Fruit fly (Drosophila melanogaster): ENCODE measurements around the gene Gapdh2.

Gapdh2 gene

dm6 chrX:15867863-15868262 lies at the start of gene Gapdh2:
TSS of gene Gapdh2 (plus strand) at chrX:15868145.
- peak; percentile 100 for TF ChIP-seq CG17801 (GFP tag; optimal IDR thresholded peaks at IDR 0.05; ENCODE audit: partially characterized antibody)

- no peak for TF ChIP-seq CG17801 (GFP tag; optimal IDR thresholded peaks at IDR 0.05; ENCODE audit: partially characterized antibody)
Measured at dm6 chrX:15818608-15819184, 49.2 kb upstream of the Gapdh2 start.

DNA sequence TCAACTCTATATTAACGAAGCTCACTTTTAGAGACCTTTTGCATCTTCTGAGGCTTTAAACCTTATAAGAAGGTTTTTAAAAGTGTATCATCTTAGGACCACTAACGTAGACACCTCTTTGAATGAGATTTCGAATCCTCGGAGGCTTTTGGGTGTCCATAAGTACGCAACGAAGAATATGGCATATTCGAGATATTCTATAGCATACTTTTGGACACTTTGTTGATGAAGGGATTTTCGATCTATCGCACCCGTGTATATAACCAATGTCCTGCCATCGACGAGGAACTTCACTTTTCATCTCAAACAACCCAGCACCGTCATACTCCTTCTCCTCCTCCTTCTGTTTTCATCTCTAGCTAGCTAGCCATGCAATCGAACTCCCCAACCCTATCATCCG lies 45.6 kb upstream of the Gapdh2 start:
- no peak for TF ChIP-seq CG17801 (GFP tag; optimal IDR thresholded peaks at IDR 0.05; ENCODE audit: partially characterized antibody)

DNA sequence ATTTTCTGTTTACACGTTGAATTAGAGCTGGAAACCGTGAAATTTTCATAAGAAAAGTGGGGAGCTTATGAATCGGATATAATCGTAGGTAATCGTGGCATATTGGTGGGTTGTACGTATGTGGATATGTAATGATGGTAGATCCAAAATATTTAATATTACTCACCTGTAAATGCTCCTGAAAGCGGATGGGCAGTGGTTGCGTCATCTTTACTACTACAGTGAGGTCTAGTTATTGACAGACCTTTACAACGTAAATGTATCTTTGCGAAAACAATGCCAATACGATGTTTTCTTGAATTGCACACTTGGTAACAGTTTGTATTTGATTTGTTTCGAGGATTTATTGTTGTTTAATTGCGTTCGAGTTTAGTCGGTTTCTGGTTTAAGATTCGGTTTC lies 34.0 kb upstream of the Gapdh2 start:
- no peak for TF ChIP-seq CG17801 (GFP tag; optimal IDR thresholded peaks at IDR 0.05; ENCODE audit: partially characterized antibody)

- no peak for TF ChIP-seq CG17801 (GFP tag; optimal IDR thresholded peaks at IDR 0.05; ENCODE audit: partially characterized antibody)
Measured at dm6 chrX:15834594-15835236, 33.2 kb upstream of the Gapdh2 start.

dm6 chrX:15835393-15835792 lies 32.6 kb upstream of the Gapdh2 start, which contains the start of gene Chc:
TSS of gene Chc (minus strand) at chrX:15835490.
- TF ChIP-seq CG17801 (GFP tag; optimal IDR thresholded peaks at IDR 0.05; ENCODE audit: partially characterized antibody): no peak

dm6 chrX:15837530-15837929 lies 30.4 kb upstream of the Gapdh2 start, which contains the start of gene CG8565:
TSS of gene CG8565 (plus strand) at chrX:15837830.
- TF ChIP-seq CG17801 (GFP tag; optimal IDR thresholded peaks at IDR 0.05; ENCODE audit: partially characterized antibody): no peak

- no peak for TF ChIP-seq CG17801 (GFP tag; optimal IDR thresholded peaks at IDR 0.05; ENCODE audit: partially characterized antibody)
Measured at dm6 chrX:15840003-15840402, 27.9 kb upstream of the Gapdh2 start.

dm6 chrX:15841346-15841745 lies 26.6 kb upstream of the Gapdh2 start:
- TF ChIP-seq CG17801 (GFP tag; optimal IDR thresholded peaks at IDR 0.05; ENCODE audit: partially characterized antibody): no peak

- TF ChIP-seq CG17801 (GFP tag; optimal IDR thresholded peaks at IDR 0.05; ENCODE audit: partially characterized antibody): peak; percentile 20
Measured at dm6 chrX:15844139-15844538, 23.8 kb upstream of the Gapdh2 start, which contains the start of the genes ArgRS and CG8578. TSS of gene ArgRS (minus strand) at chrX:15844145. TSS of gene CG8578 (plus strand) at chrX:15844476.

dm6 chrX:15849021-15849420 lies 18.9 kb upstream of the Gapdh2 start, which contains the start of gene sun:
TSS of gene sun (minus strand) at chrX:15849258.
- peak; percentile 19 for TF ChIP-seq CG17801 (GFP tag; optimal IDR thresholded peaks at IDR 0.05; ENCODE audit: partially characterized antibody)

dm6 chrX:15852815-15853542 lies 15.0 kb upstream of the Gapdh2 start, which contains the start of the genes UBL3 and CG15914:
TSS of gene UBL3 (minus strand) at chrX:15853175.
TSS of gene CG15914 (plus strand) at chrX:15853421.
- peak; percentile 56 for TF ChIP-seq CG17801 (GFP tag; optimal IDR thresholded peaks at IDR 0.05; ENCODE audit: partially characterized antibody)

dm6 chrX:15857601-15858284 lies 10.2 kb upstream of the Gapdh2 start, which contains the start of the genes CG46440 and Myb:
TSS of gene CG46440 (minus strand) at chrX:15857823.
TSS of gene Myb (minus strand) at chrX:15857823.
- TF ChIP-seq CG17801 (GFP tag; optimal IDR thresholded peaks at IDR 0.05; ENCODE audit: partially characterized antibody): no peak

dm6 chrX:15859387-15859786 lies 8.6 kb upstream of the Gapdh2 start, which contains the start of gene AlkB:
TSS of gene AlkB (minus strand) at chrX:15859487.
- TF ChIP-seq CG17801 (GFP tag; optimal IDR thresholded peaks at IDR 0.05; ENCODE audit: partially characterized antibody): no peak

DNA sequence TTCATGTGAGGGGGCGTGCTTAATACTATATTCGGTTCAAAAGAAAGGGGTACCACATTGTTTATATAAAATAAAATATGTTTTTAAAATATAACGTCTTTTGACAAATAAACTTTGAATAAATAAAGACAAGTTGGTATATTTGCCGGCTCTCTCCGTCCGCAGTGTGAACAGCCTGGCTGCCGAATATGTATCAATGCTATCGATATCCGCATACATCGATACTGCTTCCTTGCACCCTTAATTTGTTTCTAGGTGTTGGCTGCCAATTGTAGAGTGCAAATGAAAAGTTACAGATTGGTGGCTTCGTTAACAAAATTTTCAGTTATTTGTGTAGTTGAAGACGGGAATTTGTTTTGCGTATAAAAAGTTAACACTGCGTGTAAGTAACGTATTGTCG lies 8.1 kb upstream of the Gapdh2 start, which contains the start of gene Gbeta13F:
Gbeta13F (plus strand) TSS at position 247 of the 400 bp plus-strand sequence.
- TF ChIP-seq CG17801 (GFP tag; optimal IDR thresholded peaks at IDR 0.05; ENCODE audit: partially characterized antibody): no peak

All from ovary, adult (tissue).